Fruit fly (Drosophila melanogaster) whole organism, prepupa: Measurements from ENCODE around the gene Sxl.
A peak's percentile ranks its signal among the peaks of the same experiment; 100 is the strongest.

Source experiments
- CG10669 ChIP-seq: fragments of 200-800 bp; sonication (Bioruptor generic); optimal IDR thresholded peaks from 3 replicates; lab custom pipeline; 2018; ENCODE audit warnings: missing biosample characterization, mild to moderate bottlenecking, missing genetic modification characterization, moderate library complexity
- CG11762 ChIP-seq: fragments of 200-800 bp; sonication (Bioruptor generic); optimal IDR thresholded peaks from 3 replicates; lab custom pipeline; 2016; ENCODE audit warnings: missing biosample characterization, missing genetic modification characterization; ENCODE audit not compliant: insufficient read depth
- CG15336 ChIP-seq: fragments of 200-800 bp; sonication (Bioruptor generic); IDR thresholded peaks from 2 replicates; pipeline ENCODE4 v1.3.6; 2022; ENCODE audit warnings: missing biosample characterization, missing genetic modification characterization
- CG16779 ChIP-seq: fragments of 200-800 bp; sonication (Bioruptor generic); optimal IDR thresholded peaks from 3 replicates; lab custom pipeline; 2017; ENCODE audit warnings: missing biosample characterization, mild to moderate bottlenecking, missing genetic modification characterization
- CG3032 ChIP-seq: fragments of 200-800 bp; optimal IDR thresholded peaks from 2 replicates; lab custom pipeline; 2019; ENCODE audit warnings: missing biosample characterization, mild to moderate bottlenecking, missing genetic modification characterization, moderate library complexity
- CG31627 ChIP-seq: fragments of 200-800 bp; sonication (Bioruptor generic); optimal IDR thresholded peaks from 3 replicates; lab custom pipeline; 2016; ENCODE audit warnings: missing biosample characterization, missing genetic modification characterization
- CG32006 ChIP-seq: fragments of 200-800 bp; sonication (Bioruptor generic); optimal IDR thresholded peaks from 3 replicates; lab custom pipeline; 2017; ENCODE audit warnings: missing biosample characterization, mild to moderate bottlenecking, missing genetic modification characterization
- CG3919 ChIP-seq: fragments of 200-800 bp; sonication (Bioruptor generic); optimal IDR thresholded peaks from 3 replicates; lab custom pipeline; 2016; ENCODE audit warnings: missing biosample characterization, missing genetic modification characterization
- CG4318 ChIP-seq: fragments of 200-800 bp; sonication (Bioruptor generic); optimal IDR thresholded peaks from 3 replicates; lab custom pipeline; 2017; ENCODE audit warnings: missing biosample characterization, mild to moderate bottlenecking, missing genetic modification characterization
- CG6163 ChIP-seq: fragments of 200-800 bp; sonication (Bioruptor generic); IDR thresholded peaks from 3 replicates; pipeline ENCODE4 v1.3.6; 2022; ENCODE audit warnings: missing biosample characterization, missing genetic modification characterization
- CG6276 ChIP-seq: fragments of 200-800 bp; sonication (Bioruptor generic); optimal IDR thresholded peaks from 2 replicates; lab custom pipeline; 2017; ENCODE audit warnings: missing biosample characterization, mild to moderate bottlenecking, missing genetic modification characterization
- CG6792 ChIP-seq: fragments of 200-800 bp; sonication (Bioruptor generic); optimal IDR thresholded peaks from 3 replicates; lab custom pipeline; 2016; ENCODE audit warnings: missing biosample characterization, missing genetic modification characterization
- CG6854 ChIP-seq: fragments of 200-800 bp; sonication (Bioruptor generic); optimal IDR thresholded peaks from 2 replicates; lab custom pipeline; 2017; ENCODE audit warnings: missing biosample characterization, mild to moderate bottlenecking, missing genetic modification characterization
- CG7368 ChIP-seq: fragments of 200-800 bp; sonication (Bioruptor generic); optimal IDR thresholded peaks from 3 replicates; lab custom pipeline; 2016; ENCODE audit warnings: missing biosample characterization, missing genetic modification characterization
- CG8319 ChIP-seq: fragments of 200-800 bp; sonication (Bioruptor generic); optimal IDR thresholded peaks from 3 replicates; lab custom pipeline; 2016; ENCODE audit warnings: missing biosample characterization, missing genetic modification characterization
- CG9139 ChIP-seq: fragments of 200-800 bp; sonication (Bioruptor generic); optimal IDR thresholded peaks from 3 replicates; lab custom pipeline; 2017; ENCODE audit warnings: missing biosample characterization, mild to moderate bottlenecking, missing genetic modification characterization
- Eip78C ChIP-seq: fragments of 200-800 bp; sonication (Bioruptor generic); peaks from one replicate; lab custom pipeline; 2016; ENCODE audit warnings: missing biosample characterization, missing genetic modification characterization
- Ets21C ChIP-seq: fragments of 200-800 bp; sonication (Bioruptor generic); optimal IDR thresholded peaks from 3 replicates; lab custom pipeline; 2016; ENCODE audit warnings: missing biosample characterization, missing genetic modification characterization
- Hr38 ChIP-seq: sonication (Bioruptor generic); optimal IDR thresholded peaks from 2 replicates; lab custom pipeline; 2016; ENCODE audit warnings: missing biosample characterization, missing genetic modification characterization
- Hr39 ChIP-seq: fragments of 200-800 bp; sonication (Bioruptor generic); optimal IDR thresholded peaks from 2 replicates; lab custom pipeline; 2016; ENCODE audit warnings: missing biosample characterization, missing genetic modification characterization
- Sox102F ChIP-seq: fragments of 200-800 bp; sonication (Bioruptor generic); optimal IDR thresholded peaks from 2 replicates; lab custom pipeline; 2016; ENCODE audit warnings: missing biosample characterization, mild to moderate bottlenecking, missing genetic modification characterization
- Sox14 ChIP-seq: fragments of 200-800 bp; sonication (Bioruptor generic); optimal IDR thresholded peaks from 3 replicates; lab custom pipeline; 2016; ENCODE audit warnings: missing biosample characterization, missing genetic modification characterization
- Sox15 ChIP-seq: fragments of 200-800 bp; sonication (Bioruptor generic); optimal IDR thresholded peaks from 3 replicates; lab custom pipeline; 2016; ENCODE audit warnings: missing biosample characterization, missing genetic modification characterization
- acj6 ChIP-seq: fragments of 200-800 bp; sonication (Bioruptor generic); optimal IDR thresholded peaks from 3 replicates; lab custom pipeline; 2016; ENCODE audit warnings: missing biosample characterization, missing genetic modification characterization
- cyc ChIP-seq: fragments of 200-800 bp; sonication (Bioruptor generic); optimal IDR thresholded peaks from 3 replicates; lab custom pipeline; 2016; ENCODE audit warnings: missing biosample characterization, missing genetic modification characterization
- dac ChIP-seq: fragments of 200-800 bp; sonication (Bioruptor generic); optimal IDR thresholded peaks from 2 replicates; lab custom pipeline; 2017; ENCODE audit warnings: missing biosample characterization, mild to moderate bottlenecking, missing genetic modification characterization
- dsx ChIP-seq: fragments of 200-800 bp; optimal IDR thresholded peaks from 3 replicates; lab custom pipeline; 2019; ENCODE audit warnings: missing biosample characterization, mild to moderate bottlenecking, missing genetic modification characterization, moderate library complexity; ENCODE audit not compliant: poor library complexity, severe bottlenecking
- esn ChIP-seq: fragments of 200-800 bp; sonication (Bioruptor generic); optimal IDR thresholded peaks from 2 replicates; lab custom pipeline; 2016; ENCODE audit warnings: missing biosample characterization, mild to moderate bottlenecking, missing genetic modification characterization, moderate library complexity
- fd59A ChIP-seq: fragments of 200-800 bp; sonication (Bioruptor generic); optimal IDR thresholded peaks from 2 replicates; lab custom pipeline; 2017; ENCODE audit warnings: missing biosample characterization, mild to moderate bottlenecking, missing genetic modification characterization, missing genetic modification reagents
- fkh ChIP-seq: fragments of 200-800 bp; sonication (Bioruptor generic); optimal IDR thresholded peaks from 3 replicates; lab custom pipeline; 2017; ENCODE audit warnings: missing biosample characterization, mild to moderate bottlenecking, missing genetic modification characterization, moderate library complexity
- lz ChIP-seq: fragments of 200-800 bp; sonication (Bioruptor generic); optimal IDR thresholded peaks from 3 replicates; lab custom pipeline; 2016; ENCODE audit warnings: missing biosample characterization, missing genetic modification characterization
- net ChIP-seq: fragments of 200-800 bp; sonication (Bioruptor generic); optimal IDR thresholded peaks from 3 replicates; lab custom pipeline; 2016; ENCODE audit warnings: missing biosample characterization, missing genetic modification characterization
- spab ChIP-seq: fragments of 200-800 bp; sonication (Bioruptor generic); optimal IDR thresholded peaks from 2 replicates; lab custom pipeline; 2017; ENCODE audit warnings: missing biosample characterization, mild to moderate bottlenecking, missing genetic modification characterization, missing genetic modification reagents
- ss ChIP-seq, 2 experiments: fragments of 200-800 bp; sonication (Bioruptor generic); optimal IDR thresholded peaks; 2 replicates in 1 of 2; 3 replicates in 1 of 2; lab custom pipeline; 2017 to 2018; ENCODE audit warnings: mild to moderate bottlenecking in 2 of 2, missing biosample characterization in 2 of 2, missing genetic modification characterization in 2 of 2, moderate library complexity in 1 of 2
- svp ChIP-seq: fragments of 200-800 bp; sonication (Bioruptor generic); peaks from one replicate; lab custom pipeline; 2016; ENCODE audit warnings: missing biosample characterization, missing genetic modification characterization
- topi ChIP-seq: fragments of 200-800 bp; sonication (Bioruptor generic); optimal IDR thresholded peaks from 3 replicates; lab custom pipeline; 2016; ENCODE audit warnings: missing biosample characterization, missing genetic modification characterization

Gene Sxl

DNA sequence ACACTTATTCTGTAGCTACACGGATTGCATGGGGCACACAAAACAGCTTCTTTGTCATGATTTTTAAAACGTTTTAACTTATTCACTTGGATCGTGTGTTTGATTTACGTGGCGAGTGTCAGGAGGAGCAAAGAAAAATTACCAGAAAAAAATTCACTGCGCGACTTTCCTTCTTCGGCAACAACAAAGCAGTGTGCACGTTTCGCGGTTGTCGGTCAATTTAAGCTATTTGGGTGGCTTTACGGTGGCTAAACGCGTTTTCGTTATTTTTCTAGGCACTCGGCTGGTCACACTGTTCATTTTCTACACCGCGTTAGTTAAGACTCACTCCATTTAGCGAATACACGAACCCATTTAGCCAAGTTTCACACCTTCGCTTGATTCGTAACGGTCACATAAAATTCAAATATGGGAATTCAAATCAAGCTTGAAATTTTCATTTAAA lies at the start of gene Sxl:
Sxl (minus strand) TSS at position 195 of the 445 bp plus-strand sequence.
- TF ChIP-seq net (GFP tag; lab: Kevin White, UChicago): peak; percentile 6
- no peak for TF ChIP-seq Hr38 (GFP tag; lab: Kevin White, UChicago)
- TF ChIP-seq ss (GFP tag; optimal IDR thresholded peaks at IDR 0.05; lab: Kevin White, UChicago): peak in 1 of 2 experiments; percentile 52
- no peak for TF ChIP-seq cyc
- no peak for TF ChIP-seq CG3032
- TF ChIP-seq CG15336 (GFP tag; lab: Robert Waterston, UW): no peak
- no peak for TF ChIP-seq fd59A
- no peak for TF ChIP-seq CG32006 (GFP tag; lab: Kevin White, UChicago)
- TF ChIP-seq Sox14 (GFP tag; lab: Kevin White, UChicago): peak; percentile 49
- peak; percentile 4 for TF ChIP-seq dsx (GFP tag; lab: Kevin White, UChicago)
- no peak for TF ChIP-seq CG10669 (GFP tag; lab: Kevin White, UChicago)
- TF ChIP-seq dac (GFP tag; lab: Kevin White, UChicago): no peak
- peak; percentile 39 for TF ChIP-seq CG6854 (GFP tag; lab: Kevin White, UChicago)
- TF ChIP-seq CG11762: no peak
- peak; percentile 22 for TF ChIP-seq topi
- TF ChIP-seq Sox102F (GFP tag; lab: Kevin White, UChicago): no peak
- no peak for TF ChIP-seq CG31627 (GFP tag; lab: Kevin White, UChicago)
- TF ChIP-seq Eip78C (GFP tag; lab: Kevin White, UChicago): peak; percentile 18
- TF ChIP-seq CG9139: peak; percentile 11
- no peak for TF ChIP-seq CG3919 (GFP tag; lab: Kevin White, UChicago)
- TF ChIP-seq svp (GFP tag; lab: Kevin White, UChicago): peak; percentile 11
- no peak for TF ChIP-seq CG6163 (GFP tag; lab: Robert Waterston, UW)
- TF ChIP-seq CG4318 (GFP tag; lab: Kevin White, UChicago): no peak
- peak; percentile 16 for TF ChIP-seq esn
- TF ChIP-seq CG16779 (tag; lab: Kevin White, UChicago): peak; percentile 26
- no peak for TF ChIP-seq Sox15 (GFP tag; lab: Kevin White, UChicago)
- no peak for TF ChIP-seq CG6792 (GFP tag; lab: Kevin White, UChicago)
- no peak for TF ChIP-seq acj6
- no peak for TF ChIP-seq Hr39

DNA sequence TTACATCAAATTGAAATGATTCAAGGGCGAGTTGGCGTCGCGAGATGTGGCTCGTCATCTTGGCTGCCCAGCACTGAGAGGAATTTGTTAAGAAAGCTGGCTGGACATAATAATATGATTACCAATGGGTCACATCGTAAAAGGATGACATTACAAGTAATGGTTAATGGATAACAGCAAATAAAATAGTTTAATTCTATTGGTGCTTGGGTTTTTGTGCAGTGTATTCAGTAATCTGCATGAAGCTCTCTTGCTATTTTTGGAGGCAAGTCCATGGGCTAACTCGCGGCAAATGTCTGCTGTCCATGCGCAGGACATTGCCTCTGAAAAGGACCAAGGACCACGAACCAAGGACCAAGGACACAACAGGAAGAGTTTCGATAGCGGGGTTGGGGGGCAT lies 43.9 kb upstream of the Sxl start:
- TF ChIP-seq spab (no peak), esn (no peak), CG6276 (GFP tag; lab: Kevin White, UChicago) (no peak), fkh (GFP tag; lab: Kevin White, UChicago) (no peak), dsx (GFP tag; lab: Kevin White, UChicago) (no peak), Sox102F (GFP tag; lab: Kevin White, UChicago) (no peak), lz (GFP tag; lab: Kevin White, UChicago) (no peak), CG16779 (tag; lab: Kevin White, UChicago) (no peak)

DNA sequence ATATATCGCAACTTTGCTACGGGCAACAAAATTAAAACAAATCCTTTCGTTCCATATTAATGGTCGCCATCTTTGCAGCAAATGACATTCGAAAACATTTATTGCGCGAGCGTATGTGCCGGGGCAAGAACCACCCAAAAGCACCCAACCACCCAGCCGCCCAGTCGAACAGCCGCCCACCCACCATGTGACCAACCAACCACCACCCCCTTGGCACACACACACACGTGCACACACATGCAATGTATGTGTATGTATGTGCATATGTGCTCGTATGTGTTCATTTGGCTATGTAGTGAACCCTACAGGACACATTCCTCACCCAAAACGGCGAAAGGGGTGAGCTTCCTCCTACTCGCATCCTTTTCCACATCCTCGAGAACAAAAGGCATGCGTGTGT lies 42.1 kb upstream of the Sxl start:
- no peak for TF ChIP-seq Ets21C (GFP tag; lab: Kevin White, UChicago)

DNA sequence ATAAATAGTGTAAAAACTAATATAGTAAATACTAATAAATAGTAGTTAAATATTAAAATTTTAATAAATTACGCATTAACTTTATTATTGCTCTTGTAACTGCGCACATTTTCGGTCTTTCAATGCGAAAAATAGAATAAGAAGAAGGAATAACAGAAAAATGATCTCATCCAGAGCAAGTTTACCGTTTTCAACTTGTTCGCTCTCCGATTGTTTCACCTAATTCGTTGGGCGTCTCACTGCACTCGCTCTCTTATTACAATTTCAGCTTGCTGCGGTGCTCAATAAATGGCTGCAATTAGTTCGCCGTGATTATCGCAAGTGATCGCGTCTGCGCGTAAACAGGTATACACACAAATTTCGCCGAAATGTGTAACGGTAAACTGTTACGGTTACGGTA lies 39.6 kb upstream of the Sxl start, which contains the start of gene Cph:
Cph (plus strand) TSS at position 301 of the 400 bp plus-strand sequence.
- TF ChIP-seq svp (GFP tag; lab: Kevin White, UChicago): peak; percentile 19
- no peak for TF ChIP-seq CG3919 (GFP tag; lab: Kevin White, UChicago)
- TF ChIP-seq fd59A: no peak
- no peak for TF ChIP-seq CG7368 (GFP tag; lab: Kevin White, UChicago)
- no peak for TF ChIP-seq CG8319
